Fruit fly (Drosophila melanogaster) whole organism, embryonic: ENCODE measurements around the gene CG15040.

ENCODE experiments used
- Adf1 ChIP-seq: fragments of 200-800 bp; sonication (Bioruptor generic); IDR thresholded peaks from 2 replicates; pipeline ENCODE4 v1.3.6; 2022; ENCODE audit warnings: missing biosample characterization, missing genetic modification characterization
- CG10147 ChIP-seq: fragments of 200-800 bp; sonication (Bioruptor generic); optimal IDR thresholded peaks from 2 replicates; lab custom pipeline; 2019; ENCODE audit warnings: missing biosample characterization, mild to moderate bottlenecking, missing genetic modification characterization, moderate library complexity
- CG10321 ChIP-seq: fragments of 200-800 bp; sonication (Bioruptor generic); IDR thresholded peaks from 2 replicates; pipeline ENCODE4 v1.3.6; 2022; ENCODE audit warnings: missing biosample characterization, missing genetic modification characterization
- CG11560 ChIP-seq: fragments of 200-800 bp; sonication (Bioruptor generic); IDR thresholded peaks from 3 replicates; pipeline ENCODE4 v1.3.6; 2022; ENCODE audit warnings: missing biosample characterization, missing genetic modification characterization
- CG12236 ChIP-seq: fragments of 200-800 bp; sonication (Bioruptor generic); optimal IDR thresholded peaks from 2 replicates; lab custom pipeline; 2016; ENCODE audit warnings: missing biosample characterization, missing genetic modification characterization
- CG12299 ChIP-seq: fragments of 200-800 bp; sonication (Bioruptor generic); optimal IDR thresholded peaks from 2 replicates; lab custom pipeline; 2018; ENCODE audit warnings: missing biosample characterization, mild to moderate bottlenecking, missing genetic modification characterization
- CG14710 ChIP-seq: fragments of 200-800 bp; sonication (Bioruptor generic); optimal IDR thresholded peaks from 3 replicates; lab custom pipeline; 2019; ENCODE audit warnings: missing biosample characterization, mild to moderate bottlenecking, missing genetic modification characterization, moderate library complexity
- CG15011 ChIP-seq: fragments of 200-800 bp; sonication (Bioruptor generic); optimal IDR thresholded peaks from 3 replicates; lab custom pipeline; 2018; ENCODE audit warnings: missing biosample characterization, mild to moderate bottlenecking, missing genetic modification characterization
- CG1603 ChIP-seq: fragments of 200-800 bp; sonication (Bioruptor generic); optimal IDR thresholded peaks from 2 replicates; lab custom pipeline; 2019; ENCODE audit warnings: missing biosample characterization, mild to moderate bottlenecking, missing genetic modification characterization, moderate library complexity
- CG16863 ChIP-seq: fragments of 200-800 bp; sonication (Bioruptor generic); optimal IDR thresholded peaks from 3 replicates; lab custom pipeline; 2016; ENCODE audit warnings: missing biosample characterization, missing genetic modification characterization
- CG17328 ChIP-seq: fragments of 200-800 bp; sonication (Bioruptor generic); IDR thresholded peaks from 2 replicates; pipeline ENCODE4 v1.3.6; 2022; ENCODE audit warnings: missing biosample characterization, missing genetic modification characterization
- CG17568 ChIP-seq: fragments of 200-800 bp; sonication (Bioruptor generic); optimal IDR thresholded peaks from 2 replicates; lab custom pipeline; 2018; ENCODE audit warnings: missing biosample characterization, mild to moderate bottlenecking, missing genetic modification characterization, moderate library complexity
- CG18476 ChIP-seq: fragments of 200-800 bp; sonication (Bioruptor generic); optimal IDR thresholded peaks from 2 replicates; lab custom pipeline; 2016; ENCODE audit warnings: missing biosample characterization, mild to moderate bottlenecking, missing genetic modification characterization
- CG2116 ChIP-seq: fragments of 200-800 bp; sonication (Bioruptor generic); optimal IDR thresholded peaks from 3 replicates; lab custom pipeline; 2018; ENCODE audit warnings: missing biosample characterization, mild to moderate bottlenecking, missing genetic modification characterization
- CG2129 ChIP-seq: fragments of 200-800 bp; sonication (Bioruptor generic); IDR thresholded peaks from 2 replicates; pipeline ENCODE4 v1.3.6; 2022; ENCODE audit warnings: missing biosample characterization, missing genetic modification characterization; ENCODE audit not compliant: partially characterized antibody
- CG30403 ChIP-seq: fragments of 200-800 bp; sonication (Bioruptor generic); optimal IDR thresholded peaks from 3 replicates; lab custom pipeline; 2016; ENCODE audit warnings: missing biosample characterization, missing genetic modification characterization
- CG31365 ChIP-seq: fragments of 200-800 bp; sonication (Bioruptor generic); optimal IDR thresholded peaks from 2 replicates; lab custom pipeline; 2018; ENCODE audit warnings: missing biosample characterization, mild to moderate bottlenecking, missing genetic modification characterization
- CG3281 ChIP-seq: fragments of 200-800 bp; sonication (Bioruptor generic); optimal IDR thresholded peaks from 3 replicates; lab custom pipeline; 2017; ENCODE audit warnings: missing biosample characterization, mild to moderate bottlenecking, missing genetic modification characterization
- CG4707 ChIP-seq: fragments of 200-800 bp; sonication (Bioruptor generic); optimal IDR thresholded peaks from 2 replicates; lab custom pipeline; 2018; ENCODE audit warnings: missing biosample characterization, mild to moderate bottlenecking, missing genetic modification characterization, moderate library complexity
- CG5180 ChIP-seq: fragments of 200-800 bp; sonication (Bioruptor generic); optimal IDR thresholded peaks from 3 replicates; lab custom pipeline; 2017; ENCODE audit warnings: missing biosample characterization, missing genetic modification characterization, mild to moderate bottlenecking, moderate library complexity, missing genetic modification reagents
- CG6254 ChIP-seq: fragments of 200-800 bp; sonication (Bioruptor generic); optimal IDR thresholded peaks from 3 replicates; lab custom pipeline; 2017; ENCODE audit warnings: mild to moderate bottlenecking, missing biosample characterization, missing genetic modification reagents, missing genetic modification characterization
- CG6765 ChIP-seq: fragments of 200-800 bp; sonication (Bioruptor generic); optimal IDR thresholded peaks from 3 replicates; lab custom pipeline; 2017; ENCODE audit warnings: missing biosample characterization, mild to moderate bottlenecking, missing genetic modification characterization
- CG7556 ChIP-seq: fragments of 200-800 bp; sonication (Bioruptor generic); optimal IDR thresholded peaks from 2 replicates; lab custom pipeline; 2017; ENCODE audit warnings: missing biosample characterization, mild to moderate bottlenecking, missing genetic modification characterization
- CG7987 ChIP-seq: fragments of 200-800 bp; sonication (Bioruptor generic); optimal IDR thresholded peaks from 2 replicates; lab custom pipeline; 2018; ENCODE audit warnings: missing biosample characterization, mild to moderate bottlenecking, missing genetic modification characterization, moderate library complexity
- CG8089 ChIP-seq: fragments of 200-800 bp; sonication (Bioruptor generic); optimal IDR thresholded peaks from 3 replicates; lab custom pipeline; 2016; ENCODE audit warnings: missing biosample characterization, missing genetic modification characterization
- CG8359 ChIP-seq: fragments of 200-800 bp; sonication (Bioruptor generic); optimal IDR thresholded peaks from 2 replicates; lab custom pipeline; 2017; ENCODE audit warnings: missing biosample characterization, mild to moderate bottlenecking, missing genetic modification characterization, borderline replicate concordance
- CG8765 ChIP-seq: fragments of 200-800 bp; sonication (Bioruptor generic); IDR thresholded peaks from 2 replicates; pipeline ENCODE4 v1.3.6; 2022; ENCODE audit warnings: missing biosample characterization, missing genetic modification characterization
- CG9876 ChIP-seq: fragments of 200-800 bp; sonication (Bioruptor generic); optimal IDR thresholded peaks from 2 replicates; lab custom pipeline; 2016; ENCODE audit warnings: missing biosample characterization, missing genetic modification characterization
- D19A ChIP-seq: fragments of 200-800 bp; optimal IDR thresholded peaks from 3 replicates; lab custom pipeline; 2019; ENCODE audit warnings: missing biosample characterization, mild to moderate bottlenecking, missing genetic modification characterization, moderate library complexity
- Dfd ChIP-seq, 2 experiments: fragments of >200 bp; optimal IDR thresholded peaks; 2 replicates each; lab custom pipeline; 2017; ENCODE audit warnings: missing biosample characterization in 2 of 2, missing genetic modification characterization in 2 of 2
- Elba2 ChIP-seq: fragments of 200-800 bp; sonication (Bioruptor generic); optimal IDR thresholded peaks from 3 replicates; lab custom pipeline; 2016; ENCODE audit warnings: missing biosample characterization, missing genetic modification characterization
- Fer3 ChIP-seq: fragments of 200-800 bp; sonication (Bioruptor generic); optimal IDR thresholded peaks from 2 replicates; lab custom pipeline; 2018; ENCODE audit warnings: missing biosample characterization, mild to moderate bottlenecking, missing genetic modification characterization, moderate library complexity
- HLH4C ChIP-seq: fragments of 200-800 bp; sonication (Bioruptor generic); IDR thresholded peaks from 3 replicates; pipeline ENCODE4 v1.3.6; 2022; ENCODE audit warnings: missing biosample characterization, missing genetic modification characterization; ENCODE audit not compliant: partially characterized antibody
- Sox102F ChIP-seq: fragments of 200-800 bp; sonication (Bioruptor generic); optimal IDR thresholded peaks from 2 replicates; lab custom pipeline; 2018; ENCODE audit warnings: missing biosample characterization, mild to moderate bottlenecking, missing genetic modification characterization, moderate library complexity
- Usf ChIP-seq: fragments of 200-800 bp; sonication (Bioruptor generic); optimal IDR thresholded peaks from 2 replicates; lab custom pipeline; 2017; ENCODE audit warnings: missing genotype, missing biosample characterization, missing genetic modification characterization
- Vsx1 ChIP-seq: fragments of 200-800 bp; sonication (Bioruptor generic); optimal IDR thresholded peaks from 2 replicates; lab custom pipeline; 2017; ENCODE audit warnings: missing biosample characterization, mild to moderate bottlenecking, missing genetic modification characterization, missing genetic modification reagents
- aop ChIP-seq: fragments of 200-800 bp; sonication (Bioruptor generic); IDR thresholded peaks from 2 replicates; pipeline ENCODE4 v1.3.6; 2022; ENCODE audit warnings: missing biosample characterization, missing genetic modification characterization
- ap ChIP-seq: fragments of 200-800 bp; sonication (Bioruptor generic); IDR thresholded peaks from 2 replicates; pipeline ENCODE4 v1.3.6; 2022; ENCODE audit warnings: missing biosample characterization, missing genetic modification characterization
- ara ChIP-seq: fragments of 200-800 bp; sonication (Bioruptor generic); IDR thresholded peaks from 2 replicates; pipeline ENCODE4 v1.3.6; 2022; ENCODE audit warnings: missing biosample characterization, missing genetic modification characterization
- bsh ChIP-seq, 2 experiments: fragments of 200-800 bp; sonication (Bioruptor generic); optimal IDR thresholded peaks; 2 replicates each; lab custom pipeline; 2017 to 2018; ENCODE audit warnings: mild to moderate bottlenecking in 2 of 2, missing biosample characterization in 2 of 2, missing genetic modification characterization in 2 of 2, moderate library complexity in 1 of 2
- danr ChIP-seq: fragments of 200-800 bp; sonication (Bioruptor generic); IDR thresholded peaks from 2 replicates; pipeline ENCODE4 v1.3.6; 2022; ENCODE audit warnings: missing biosample characterization, missing genetic modification characterization
- dm ChIP-seq: fragments of 200-800 bp; sonication (Bioruptor generic); optimal IDR thresholded peaks from 3 replicates; lab custom pipeline; 2016; ENCODE audit warnings: missing biosample characterization, missing genetic modification characterization
- esg ChIP-seq: fragments of 200-800 bp; sonication (Bioruptor generic); conservative IDR thresholded peaks from 2 replicates; pipeline ENCODE4 v1.3.6; 2022; ENCODE audit warnings: missing biosample characterization, missing genetic modification characterization
- lola ChIP-seq, 3 experiments: fragments of >200 bp in 2 of 3; fragments of 200-800 bp in 1 of 3; sonication (Bioruptor generic) in 1 of 3; optimal IDR thresholded peaks; 2 replicates each; lab custom pipeline; 2017 to 2019; ENCODE audit warnings: missing biosample characterization in 3 of 3, missing genetic modification characterization in 3 of 3, mild to moderate bottlenecking in 1 of 3, moderate library complexity in 1 of 3
- otp ChIP-seq: fragments of 200-800 bp; sonication (Bioruptor generic); IDR thresholded peaks from 3 replicates; pipeline ENCODE4, ENCODE4 v1.3.6; 2022; ENCODE audit warnings: missing biosample characterization, missing genetic modification characterization
- sens ChIP-seq: fragments of 200-800 bp; sonication (Bioruptor generic); peaks from one replicate; lab custom pipeline; 2016; ENCODE audit warnings: missing biosample characterization, missing genetic modification characterization
- sqz ChIP-seq: fragments of 200-800 bp; sonication (Bioruptor generic); optimal IDR thresholded peaks from 3 replicates; lab custom pipeline; 2018; ENCODE audit warnings: missing biosample characterization, mild to moderate bottlenecking, missing genetic modification characterization
- stwl ChIP-seq: fragments of 200-800 bp; sonication (Bioruptor generic); optimal IDR thresholded peaks from 3 replicates; lab custom pipeline; 2018; ENCODE audit warnings: missing biosample characterization, mild to moderate bottlenecking, missing genetic modification characterization, moderate library complexity
- tgo ChIP-seq: fragments of 200-800 bp; sonication (Bioruptor generic); IDR thresholded peaks from 3 replicates; pipeline ENCODE4 v1.3.6; 2022; ENCODE audit warnings: missing biosample characterization, missing genetic modification characterization
- tin ChIP-seq: fragments of 200-800 bp; sonication (Bioruptor generic); optimal IDR thresholded peaks from 3 replicates; lab custom pipeline; 2016; ENCODE audit warnings: missing biosample characterization, missing genetic modification characterization
- vfl ChIP-seq: fragments of 200-800 bp; sonication (Bioruptor generic); optimal IDR thresholded peaks from 2 replicates; lab custom pipeline; 2016; ENCODE audit warnings: missing biosample characterization, missing genetic modification characterization

CG15040 gene

DNA sequence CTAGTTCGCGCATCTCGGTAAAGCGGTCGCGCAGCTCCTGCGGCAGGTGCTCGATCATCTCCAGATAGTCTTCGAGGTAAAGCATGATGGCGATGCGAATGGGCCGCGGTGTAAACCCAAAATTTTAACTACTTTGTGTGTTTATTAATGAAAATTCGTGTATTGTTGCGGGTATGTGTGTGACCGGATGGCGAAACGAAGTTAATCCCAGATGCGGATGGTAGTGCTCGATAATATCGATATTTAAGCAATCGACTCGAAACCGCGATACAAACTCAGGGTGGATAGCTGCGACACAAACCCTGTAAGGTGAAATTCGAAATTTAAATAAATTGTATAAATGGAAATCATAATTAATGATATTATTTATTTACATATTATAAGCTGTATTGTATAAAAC, 35.5 kb upstream of the CG15040 start, which contains the start of gene Ing3 (continued):
- TF ChIP-seq esg (no peak), Sox102F (GFP tag; lab: Kevin White, UChicago) (no peak), Elba2 (no peak), CG31365 (tag; lab: Kevin White, UChicago) (no peak), Adf1 (GFP tag; lab: Robert Waterston, UW) (no peak), CG3281 (GFP tag; lab: Kevin White, UChicago) (no peak), CG16863 (GFP tag; lab: Kevin White, UChicago) (no peak), sens (GFP tag; lab: Kevin White, UChicago) (no peak), tin (GFP tag; lab: Kevin White, UChicago) (no peak), CG10321 (GFP tag; lab: Robert Waterston, UW) (no peak), CG10147 (GFP tag; lab: Kevin White, UChicago) (no peak), CG4707 (no peak), CG6254 (GFP tag; lab: Kevin White, UChicago) (no peak), CG6765 (GFP tag; lab: Kevin White, UChicago) (no peak), Usf (no peak), lola (GFP tag; optimal IDR thresholded peaks at IDR 0.05; lab: Kevin White, UChicago) (no peak), CG14710 (tag; lab: Kevin White, UChicago) (peak; percentile 38), dm (GFP tag; lab: Kevin White, UChicago) (no peak), CG8359 (GFP tag; lab: Kevin White, UChicago) (no peak), vfl (GFP tag; lab: Kevin White, UChicago) (no peak), CG8089 (GFP tag; lab: Kevin White, UChicago) (no peak), CG8765 (no peak), CG12236 (no peak), HLH4C (0 out of 3 replicates have a peak, but pooled peaks have one; percentile 44), CG9876 (no peak), aop (GFP tag; lab: Robert Waterston, UW) (no peak), bsh (GFP tag; optimal IDR thresholded peaks at IDR 0.05; lab: Kevin White, UChicago) (no peak), CG12299 (no peak), CG7987 (no peak), CG11560 (no peak), stwl (tag; lab: Kevin White, UChicago) (peak; percentile 30), otp (GFP tag; lab: Robert Waterston, UW) (no peak), danr (GFP tag; lab: Robert Waterston, UW) (no peak), CG1603 (tag; lab: Kevin White, UChicago) (no peak), ara (GFP tag; lab: Robert Waterston, UW) (no peak), sqz (GFP tag; lab: Kevin White, UChicago) (no peak), CG17328 (GFP tag; lab: Robert Waterston, UW) (no peak), D19A (no peak), CG2116 (GFP tag; lab: Kevin White, UChicago) (peak; percentile 78), CG5180 (GFP tag; lab: Kevin White, UChicago) (no peak), CG18476 (no peak), Fer3 (tag; lab: Kevin White, UChicago) (no peak), CG2129 (GFP tag; lab: Robert Waterston, UW) (peak; percentile 32; the same call in 1 of the 2 replicates), CG17568 (GFP tag; lab: Kevin White, UChicago) (no peak), Dfd (GFP tag; optimal IDR thresholded peaks at IDR 0.05; lab: Kevin White, UChicago) (no peak), ap (no peak), CG15011 (GFP tag; lab: Kevin White, UChicago) (no peak), CG7556 (no peak), Vsx1 (GFP tag; lab: Kevin White, UChicago) (no peak), CG30403 (no peak), tgo (GFP tag; lab: Robert Waterston, UW) (no peak)
